Fruit fly (Drosophila melanogaster) whole organism, embryonic: ENCODE data around the gene Eo.

Source experiments
- B-H1 ChIP-seq: fragments of 200-800 bp; sonication (Bioruptor generic); IDR thresholded peaks from 3 replicates; pipeline ENCODE4 v1.3.6; 2022; ENCODE audit warnings: missing biosample characterization, missing genetic modification characterization
- Blimp-1 ChIP-seq: fragments of 200-800 bp; sonication (Bioruptor generic); optimal IDR thresholded peaks from 3 replicates; lab custom pipeline; 2018; ENCODE audit warnings: missing biosample characterization, missing genetic modification characterization, mild to moderate bottlenecking, moderate library complexity, missing genetic modification reagents
- Bteb2 ChIP-seq: fragments of 200-800 bp; sonication (Bioruptor generic); optimal IDR thresholded peaks from 2 replicates; lab custom pipeline; 2016; ENCODE audit warnings: missing biosample characterization, missing genetic modification characterization
- C15 ChIP-seq: fragments of 200-800 bp; sonication (Bioruptor generic); IDR thresholded peaks from 3 replicates; pipeline ENCODE4 v1.3.6; 2022; ENCODE audit warnings: missing biosample characterization, missing genetic modification characterization
- CG12219 ChIP-seq: fragments of 200-800 bp; sonication (Bioruptor generic); optimal IDR thresholded peaks from 3 replicates; lab custom pipeline; 2018; ENCODE audit warnings: missing biosample characterization, mild to moderate bottlenecking, missing genetic modification characterization
- CG13123 ChIP-seq: fragments of 200-800 bp; sonication (Bioruptor generic); optimal IDR thresholded peaks from 2 replicates; lab custom pipeline; 2016; ENCODE audit warnings: missing biosample characterization, missing genetic modification characterization
- CG13424 ChIP-seq: fragments of 200-800 bp; sonication (Bioruptor generic); optimal IDR thresholded peaks from 2 replicates; lab custom pipeline; 2019; ENCODE audit warnings: missing biosample characterization, mild to moderate bottlenecking, missing genetic modification characterization, moderate library complexity
- CG16779 ChIP-seq: fragments of 200-800 bp; sonication (Bioruptor generic); IDR thresholded peaks from 2 replicates; pipeline ENCODE4 v1.3.6; 2022; ENCODE audit warnings: missing biosample characterization, missing genetic modification characterization
- CG17328 ChIP-seq: fragments of 200-800 bp; sonication (Bioruptor generic); IDR thresholded peaks from 2 replicates; pipeline ENCODE4 v1.3.6; 2022; ENCODE audit warnings: missing biosample characterization, missing genetic modification characterization
- CG2199 ChIP-seq: fragments of 200-800 bp; sonication (Bioruptor generic); IDR thresholded peaks from 3 replicates; pipeline ENCODE4 v1.3.6; 2022; ENCODE audit warnings: missing biosample characterization, missing genetic modification characterization
- CG2678 ChIP-seq: fragments of 200-800 bp; sonication (Bioruptor generic); optimal IDR thresholded peaks from 3 replicates; lab custom pipeline; 2019; ENCODE audit warnings: missing biosample characterization, mild to moderate bottlenecking, missing genetic modification characterization, moderate library complexity
- CG30020 ChIP-seq: fragments of 200-800 bp; optimal IDR thresholded peaks from 2 replicates; lab custom pipeline; 2019; ENCODE audit warnings: missing biosample characterization, mild to moderate bottlenecking, missing genetic modification characterization, moderate library complexity
- CG32532 ChIP-seq: fragments of 200-800 bp; sonication (Bioruptor generic); IDR thresholded peaks from 2 replicates; pipeline ENCODE4 v1.3.6; 2022; ENCODE audit warnings: missing biosample characterization, missing genetic modification characterization
- Chrac-16 ChIP-seq: fragments of 200-800 bp; sonication (Bioruptor generic); optimal IDR thresholded peaks from 3 replicates; lab custom pipeline; 2016; ENCODE audit warnings: missing biosample characterization, missing genetic modification characterization
- Dek ChIP-seq: fragments of 200-800 bp; sonication (Bioruptor generic); optimal IDR thresholded peaks from 3 replicates; lab custom pipeline; 2019; ENCODE audit warnings: missing biosample characterization, mild to moderate bottlenecking, missing genetic modification characterization, moderate library complexity
- E2f1 ChIP-seq: fragments of 200-800 bp; sonication (Bioruptor generic); IDR thresholded peaks from 2 replicates; pipeline ENCODE4 v1.3.6; 2022; ENCODE audit warnings: missing biosample characterization, missing genetic modification characterization
- ERR ChIP-seq: fragments of 200-800 bp; sonication (Bioruptor generic); optimal IDR thresholded peaks from 2 replicates; lab custom pipeline; 2016; ENCODE audit warnings: missing biosample characterization, missing genetic modification characterization
- GATAe ChIP-seq: fragments of 200-800 bp; sonication (Bioruptor generic); conservative IDR thresholded peaks from 2 replicates; pipeline ENCODE4 v1.3.6; 2022; ENCODE audit warnings: missing biosample characterization, missing genetic modification characterization
- Gsc ChIP-seq: fragments of 200-800 bp; sonication (Bioruptor generic); IDR thresholded peaks from 2 replicates; pipeline ENCODE4 v1.3.6; 2022; ENCODE audit warnings: missing biosample characterization, missing genetic modification characterization
- Gug ChIP-seq: fragments of 200-800 bp; sonication (Bioruptor generic); IDR thresholded peaks from 4 replicates; pipeline ENCODE4 v1.3.6; 2022; ENCODE audit warnings: missing biosample characterization, missing genetic modification characterization
- Hr3 ChIP-seq: fragments of 200-800 bp; sonication (Bioruptor generic); optimal IDR thresholded peaks from 3 replicates; lab custom pipeline; 2016; ENCODE audit warnings: missing biosample characterization, missing genetic modification characterization
- Lim3 ChIP-seq: fragments of 200-800 bp; sonication (Bioruptor generic); IDR thresholded peaks from 2 replicates; pipeline ENCODE4 v1.3.6; 2022; ENCODE audit warnings: missing biosample characterization, missing genetic modification characterization
- Mrtf ChIP-seq: fragments of 200-800 bp; sonication (Bioruptor generic); IDR thresholded peaks from 3 replicates; pipeline ENCODE4 v1.3.6; 2022; ENCODE audit warnings: missing biosample characterization, missing genetic modification characterization
- NfI ChIP-seq: fragments of 200-800 bp; sonication (Bioruptor generic); optimal IDR thresholded peaks from 3 replicates; lab custom pipeline; 2018; ENCODE audit warnings: missing biosample characterization, mild to moderate bottlenecking, missing genetic modification characterization, moderate library complexity
- Oaz ChIP-seq: fragments of 200-800 bp; sonication (Bioruptor generic); IDR thresholded peaks from 2 replicates; pipeline ENCODE4 v1.3.6; 2022; ENCODE audit warnings: missing biosample characterization, missing genetic modification characterization
- Oli ChIP-seq: fragments of 200-800 bp; sonication (Bioruptor generic); optimal IDR thresholded peaks from 2 replicates; lab custom pipeline; 2018; ENCODE audit warnings: missing biosample characterization, mild to moderate bottlenecking, missing genetic modification characterization, moderate library complexity
- Rfx ChIP-seq: fragments of 200-800 bp; sonication (Bioruptor generic); IDR thresholded peaks from 2 replicates; pipeline ENCODE4 v1.3.6; 2022; ENCODE audit warnings: missing biosample characterization, missing genetic modification characterization
- Spps ChIP-seq: fragments of 200-800 bp; sonication (Bioruptor generic); optimal IDR thresholded peaks from 2 replicates; lab custom pipeline; 2018; ENCODE audit warnings: missing biosample characterization, mild to moderate bottlenecking, missing genetic modification characterization
- Usf ChIP-seq: fragments of 200-800 bp; sonication (Bioruptor generic); optimal IDR thresholded peaks from 2 replicates; lab custom pipeline; 2017; ENCODE audit warnings: missing genotype, missing biosample characterization, missing genetic modification characterization
- abd-A ChIP-seq: fragments of 200-800 bp; sonication (Bioruptor generic); optimal IDR thresholded peaks from 3 replicates; lab custom pipeline; 2019; ENCODE audit warnings: missing biosample characterization, mild to moderate bottlenecking, missing genetic modification characterization, moderate library complexity
- ap ChIP-seq: fragments of 200-800 bp; sonication (Bioruptor generic); IDR thresholded peaks from 2 replicates; pipeline ENCODE4 v1.3.6; 2022; ENCODE audit warnings: missing biosample characterization, missing genetic modification characterization
- bigmax ChIP-seq: fragments of 200-800 bp; sonication (Bioruptor generic); optimal IDR thresholded peaks from 2 replicates; lab custom pipeline; 2018; ENCODE audit warnings: missing biosample characterization, mild to moderate bottlenecking, missing genetic modification characterization
- cg ChIP-seq: fragments of 200-800 bp; sonication (Bioruptor generic); optimal IDR thresholded peaks from 3 replicates; lab custom pipeline; 2019; ENCODE audit warnings: missing biosample characterization, mild to moderate bottlenecking, missing genetic modification characterization, moderate library complexity
- chm ChIP-seq: fragments of 200-800 bp; sonication (Bioruptor generic); IDR thresholded peaks from 2 replicates; pipeline ENCODE4 v1.3.6; 2022; ENCODE audit warnings: missing biosample characterization, missing genetic modification characterization
- croc ChIP-seq: fragments of 200-800 bp; sonication (Bioruptor generic); conservative IDR thresholded peaks from 3 replicates; pipeline ENCODE4 v1.3.6; 2022; ENCODE audit warnings: missing biosample characterization, missing genetic modification characterization
- crp ChIP-seq, 2 experiments: fragments of 200-800 bp; sonication (Bioruptor generic); optimal IDR thresholded peaks; 2 replicates in 1 of 2; 3 replicates in 1 of 2; lab custom pipeline; 2017; ENCODE audit warnings: missing biosample characterization in 2 of 2, missing genetic modification characterization in 2 of 2, mild to moderate bottlenecking in 1 of 2, moderate library complexity in 1 of 2
- dmrt11E ChIP-seq: fragments of 200-800 bp; sonication (Bioruptor generic); optimal IDR thresholded peaks from 3 replicates; lab custom pipeline; 2018; ENCODE audit warnings: missing biosample characterization, mild to moderate bottlenecking, missing genetic modification characterization, moderate library complexity
- exex ChIP-seq: fragments of 200-800 bp; sonication (Bioruptor generic); optimal IDR thresholded peaks from 4 replicates; lab custom pipeline; 2018; ENCODE audit warnings: missing biosample characterization, mild to moderate bottlenecking, missing genetic modification characterization, moderate library complexity
- fd96Cb ChIP-seq: fragments of 200-800 bp; sonication (Bioruptor generic); optimal IDR thresholded peaks from 2 replicates; lab custom pipeline; 2018; ENCODE audit warnings: missing biosample characterization, mild to moderate bottlenecking, missing genetic modification characterization, moderate library complexity
- fru ChIP-seq: fragments of >200 bp; optimal IDR thresholded peaks from 2 replicates; lab custom pipeline; 2017
- lmd ChIP-seq: fragments of 200-800 bp; sonication (Bioruptor generic); IDR thresholded peaks from 2 replicates; pipeline ENCODE4 v1.3.6; 2022; ENCODE audit warnings: missing biosample characterization, missing genetic modification characterization
- maf-S ChIP-seq: fragments of 200-800 bp; sonication (Bioruptor generic); optimal IDR thresholded peaks from 2 replicates; lab custom pipeline; 2016; ENCODE audit warnings: missing biosample characterization, missing genetic modification characterization
- mirr ChIP-seq: fragments of 200-800 bp; sonication (Bioruptor generic); optimal IDR thresholded peaks from 3 replicates; lab custom pipeline; 2018; ENCODE audit warnings: missing biosample characterization, mild to moderate bottlenecking, missing genetic modification characterization
- pan ChIP-seq, 4 experiments: fragments of >200 bp in 3 of 4; fragments of 200-800 bp in 1 of 4; sonication (Bioruptor generic) in 1 of 4; optimal IDR thresholded peaks in 3 of 4; IDR thresholded peaks in 1 of 4; 2 replicates each; pipeline versions ENCODE4 v1.3.6 to Lab custom; 2017 to 2022; ENCODE audit warnings: missing biosample characterization in 2 of 4, missing genetic modification characterization in 2 of 4, mixed read lengths in 1 of 4
- rib ChIP-seq: fragments of 200-800 bp; sonication (Bioruptor generic); IDR thresholded peaks from 2 replicates; pipeline ENCODE4 v1.3.6; 2022; ENCODE audit warnings: missing biosample characterization, missing genetic modification characterization
- schlank ChIP-seq: fragments of 200-800 bp; sonication (Bioruptor generic); optimal IDR thresholded peaks from 2 replicates; lab custom pipeline; 2018; ENCODE audit warnings: missing biosample characterization, mild to moderate bottlenecking, missing genetic modification characterization
- tll ChIP-seq, 2 experiments: fragments of 200-800 bp in 1 of 2; fragments of >200 bp in 1 of 2; sonication (Bioruptor generic) in 1 of 2; optimal IDR thresholded peaks; 2 replicates each; lab custom pipeline; 2017 to 2019; ENCODE audit warnings: missing biosample characterization in 2 of 2, missing genetic modification characterization in 2 of 2, mild to moderate bottlenecking in 1 of 2, moderate library complexity in 1 of 2
- unpg ChIP-seq: fragments of 200-800 bp; sonication (Bioruptor generic); optimal IDR thresholded peaks from 3 replicates; lab custom pipeline; 2018; ENCODE audit warnings: missing biosample characterization, mild to moderate bottlenecking, missing genetic modification characterization, moderate library complexity
- vvl ChIP-seq: fragments of 200-800 bp; sonication (Bioruptor generic); IDR thresholded peaks from 2 replicates; pipeline ENCODE4 v1.3.6; 2022; ENCODE audit warnings: missing biosample characterization, missing genetic modification characterization
- wor ChIP-seq: fragments of 200-800 bp; sonication (Bioruptor generic); IDR thresholded peaks from 2 replicates; pipeline ENCODE4 v1.3.6; 2022; ENCODE audit warnings: missing biosample characterization, missing genetic modification characterization

Eo gene

dm6 chrX:14955050-14955783, 36.6 kb upstream of the Eo start, which contains the start of the genes CG9030 and eag (continued):
- TF ChIP-seq pan (optimal IDR thresholded peaks at IDR 0.05; lab: Kevin White, UChicago) = no peak
- TF ChIP-seq pan (GFP tag; optimal IDR thresholded peaks at IDR 0.05 in 1 of 2, IDR thresholded peaks at IDR 0.05 in 1 of 2) = no peak
- no peak for TF ChIP-seq fd96Cb (tag; lab: Kevin White, UChicago)
- no peak for TF ChIP-seq Mrtf (GFP tag; lab: Robert Waterston, UW)
- no peak for TF ChIP-seq CG13424 (tag; lab: Kevin White, UChicago)
- TF ChIP-seq Oaz = no peak
- TF ChIP-seq maf-S (GFP tag; lab: Kevin White, UChicago) = no peak
- peak; percentile 54 for TF ChIP-seq Rfx (GFP tag; lab: Robert Waterston, UW)
- TF ChIP-seq CG32532 = peak; percentile 22; the same call in 1 of the 2 replicates
- TF ChIP-seq Blimp-1 (GFP tag; lab: Kevin White, UChicago) = no peak
- no peak for TF ChIP-seq CG30020 (tag; lab: Kevin White, UChicago)
- no peak for TF ChIP-seq crp (GFP tag; optimal IDR thresholded peaks at IDR 0.05; lab: Kevin White, UChicago)
- TF ChIP-seq Hr3 (GFP tag; lab: Kevin White, UChicago) = no peak
- no peak for TF ChIP-seq NfI (GFP tag; lab: Kevin White, UChicago)
- no peak for TF ChIP-seq mirr (GFP tag; lab: Kevin White, UChicago)
- no peak for TF ChIP-seq ap (GFP tag; lab: Robert Waterston, UW)
- TF ChIP-seq CG17328 (GFP tag; lab: Robert Waterston, UW) = no peak
- TF ChIP-seq lmd = no peak; the same call in 1 of the 2 replicates
- no peak for TF ChIP-seq CG13123 (GFP tag; lab: Kevin White, UChicago)
- TF ChIP-seq rib (GFP tag; lab: Robert Waterston, UW) = no peak
- no peak for TF ChIP-seq CG12219 (GFP tag; lab: Kevin White, UChicago)
- no peak for TF ChIP-seq Usf
- TF ChIP-seq C15 (GFP tag; lab: Robert Waterston, UW) = no peak
- TF ChIP-seq chm (GFP tag; lab: Robert Waterston, UW) = no peak
- no peak; the same call in 2 of the 4 replicates for TF ChIP-seq Gug
- TF ChIP-seq fru (lab: Kevin White, UChicago) = no peak
- TF ChIP-seq Gsc (GFP tag; lab: Robert Waterston, UW) = no peak
- no peak for TF ChIP-seq Spps (tag; lab: Kevin White, UChicago)
- TF ChIP-seq tll (GFP tag; optimal IDR thresholded peaks at IDR 0.05; lab: Kevin White, UChicago) = no peak
- no peak for TF ChIP-seq CG2199 (GFP tag; lab: Robert Waterston, UW)
- TF ChIP-seq CG2678 (tag; lab: Kevin White, UChicago) = no peak
- peak; percentile 70 for TF ChIP-seq abd-A
- no peak for TF ChIP-seq bigmax (GFP tag; lab: Kevin White, UChicago)
- TF ChIP-seq ERR (GFP tag; lab: Kevin White, UChicago) = peak; percentile 19
- no peak for TF ChIP-seq dmrt11E (tag; lab: Kevin White, UChicago)
- TF ChIP-seq Dek = no peak
- TF ChIP-seq vvl = peak; percentile 31; the same call in 1 of the 2 replicates
- TF ChIP-seq schlank (tag; lab: Kevin White, UChicago) = no peak
- TF ChIP-seq CG16779 (GFP tag; lab: Robert Waterston, UW) = 0 out of 2 replicates have a peak, but pooled peaks have one; percentile 55
- TF ChIP-seq Chrac-16 (GFP tag; lab: Kevin White, UChicago) = no peak
- no peak for TF ChIP-seq Bteb2
- no peak for TF ChIP-seq E2f1 (GFP tag; lab: Robert Waterston, UW)
- no peak for TF ChIP-seq exex (tag; lab: Kevin White, UChicago)
- TF ChIP-seq GATAe (GFP tag; lab: Robert Waterston, UW) = no peak
- no peak for TF ChIP-seq cg (GFP tag; lab: Kevin White, UChicago)
- no peak for TF ChIP-seq B-H1 (GFP tag; lab: Robert Waterston, UW)
- TF ChIP-seq croc (GFP tag; lab: Robert Waterston, UW) = no peak
- no peak for TF ChIP-seq Oli (tag; lab: Kevin White, UChicago)
- TF ChIP-seq unpg (GFP tag; lab: Kevin White, UChicago) = no peak
- no peak for TF ChIP-seq Lim3 (GFP tag; lab: Robert Waterston, UW)
- TF ChIP-seq wor = no peak
